Worm (Caenorhabditis elegans) whole organism, L4 larva: ENCODE measurements around the gene aps-2.
A peak's percentile ranks its signal among the peaks of the same experiment; 100 is the strongest.

Source experiments
- F10B5.3 ChIP-seq: sonication (generic microtip); optimal IDR thresholded peaks from 2 replicates; lab custom pipeline; 2016; ENCODE audit warnings: mild to moderate bottlenecking, missing genetic modification characterization, missing compliant biosample characterization
- F26F4.8 ChIP-seq: fragments of 200-800 bp; sonication (Bioruptor generic); conservative IDR thresholded peaks from 2 replicates; pipeline ENCODE4 v1.3.6; 2022; ENCODE audit warnings: missing genetic modification characterization, missing compliant biosample characterization
- R02D3.7 ChIP-seq: fragments of 150-350 bp; sonication (generic microtip); optimal IDR thresholded peaks from 3 replicates; lab custom pipeline; 2014; ENCODE audit warnings: missing biosample characterization, missing genetic modification characterization
- Y48G9A.11 ChIP-seq: fragments of 200-800 bp; sonication (Bioruptor generic); IDR thresholded peaks from 2 replicates; pipeline ENCODE4 v1.3.6; 2022; ENCODE audit warnings: missing genetic modification reagents, missing genetic modification characterization, missing compliant biosample characterization
- ZK337.2 ChIP-seq: fragments of 200-800 bp; sonication (Bioruptor generic); IDR thresholded peaks from 2 replicates; pipeline ENCODE4 v1.3.6; 2022; ENCODE audit warnings: missing genetic modification reagents, missing genetic modification characterization, missing compliant biosample characterization
- aha-1 ChIP-seq: fragments of 150-350 bp; peaks from one replicate; lab custom pipeline; 2014; ENCODE audit warnings: missing biosample characterization, missing genetic modification characterization
- ceh-20 ChIP-seq: fragments of 200-800 bp; sonication (Bioruptor generic); IDR thresholded peaks from 2 replicates; pipeline ENCODE4 v1.3.6; 2022; ENCODE audit warnings: missing genetic modification reagents, missing genetic modification characterization, missing compliant biosample characterization
- ceh-28 ChIP-seq: fragments of 150-350 bp; optimal IDR thresholded peaks from 2 replicates; lab custom pipeline; 2014; ENCODE audit warnings: missing biosample characterization, missing genetic modification reagents, missing genetic modification characterization
- ceh-44 ChIP-seq: fragments of 200-800 bp; sonication (Bioruptor generic); IDR thresholded peaks from 2 replicates; pipeline ENCODE4 v1.3.6; 2022; ENCODE audit warnings: missing genetic modification reagents, missing genetic modification characterization, missing compliant biosample characterization
- ceh-82 ChIP-seq: sonication (generic microtip); optimal IDR thresholded peaks from 2 replicates; lab custom pipeline; 2017; ENCODE audit warnings: missing biosample characterization, missing genetic modification characterization
- ces-1 ChIP-seq: fragments of 150-350 bp; sonication (generic microtip); optimal IDR thresholded peaks from 4 replicates; lab custom pipeline; 2014; ENCODE audit warnings: missing biosample characterization, missing genetic modification reagents, missing genetic modification characterization
- cey-2 ChIP-seq: sonication (generic microtip); optimal IDR thresholded peaks from 3 replicates; lab custom pipeline; 2017; ENCODE audit warnings: missing genetic modification characterization, mild to moderate bottlenecking, missing compliant biosample characterization, antibody characterized with exemption, borderline replicate concordance; ENCODE audit not compliant: insufficient read depth
- daf-16 ChIP-seq, 3 experiments: sonication (generic microtip); optimal IDR thresholded peaks; 2 replicates each; lab custom pipeline; 2016 to 2017; ENCODE audit warnings: missing genetic modification characterization in 3 of 3, missing genetic modification reagents in 3 of 3, mild to moderate bottlenecking in 2 of 3, missing compliant biosample characterization in 2 of 3, missing biosample characterization in 1 of 3, moderate library complexity in 1 of 3
- daf-8 ChIP-seq: fragments of 200-800 bp; sonication (Bioruptor generic); IDR thresholded peaks from 2 replicates; pipeline ENCODE4 v1.3.6; 2022; ENCODE audit warnings: missing genetic modification characterization, missing compliant biosample characterization
- dmd-8 ChIP-seq: fragments of 200-800 bp; sonication (Bioruptor generic); IDR thresholded peaks from 2 replicates; pipeline ENCODE4 v1.3.6; 2022; ENCODE audit warnings: missing genetic modification characterization, missing compliant biosample characterization
- dmd-9 ChIP-seq: fragments of 200-800 bp; sonication (Bioruptor generic); IDR thresholded peaks from 2 replicates; pipeline ENCODE4 v1.3.6; 2022; ENCODE audit warnings: missing genetic modification reagents, missing genetic modification characterization, missing compliant biosample characterization
- dpl-1 ChIP-seq: fragments of 150-350 bp; optimal IDR thresholded peaks from 2 replicates; lab custom pipeline; 2014; ENCODE audit warnings: missing biosample characterization, missing genetic modification reagents, missing genetic modification characterization
- fkh-10 ChIP-seq: fragments of 150-350 bp; optimal IDR thresholded peaks from 2 replicates; lab custom pipeline; 2014; ENCODE audit warnings: missing biosample characterization, missing genetic modification reagents, missing genetic modification characterization
- fos-1 ChIP-seq: fragments of 150-350 bp; optimal IDR thresholded peaks from 2 replicates; lab custom pipeline; 2014; ENCODE audit warnings: missing biosample characterization, missing genetic modification characterization
- gei-8 ChIP-seq: fragments of 200-800 bp; sonication (Bioruptor generic); optimal IDR thresholded peaks from 2 replicates; lab custom pipeline; 2018; ENCODE audit warnings: mild to moderate bottlenecking, missing genetic modification characterization, missing compliant biosample characterization
- lim-7 ChIP-seq: fragments of 200-800 bp; sonication (Bioruptor generic); IDR thresholded peaks from 2 replicates; pipeline ENCODE4 v1.3.6; 2022; ENCODE audit warnings: missing genetic modification characterization, missing compliant biosample characterization
- lin-1 ChIP-seq: fragments of 200-800 bp; sonication (Bioruptor generic); IDR thresholded peaks from 2 replicates; pipeline ENCODE4 v1.3.6; 2022; ENCODE audit warnings: missing genetic modification reagents, missing genetic modification characterization, missing compliant biosample characterization
- lin-13 ChIP-seq: fragments of 150-350 bp; optimal IDR thresholded peaks from 2 replicates; lab custom pipeline; 2014; ENCODE audit warnings: missing biosample characterization, missing genetic modification reagents, missing genetic modification characterization
- lin-29 ChIP-seq: fragments of 200-800 bp; sonication (Bioruptor generic); IDR thresholded peaks from 2 replicates; pipeline ENCODE4 v1.3.6; 2022; ENCODE audit warnings: missing genetic modification reagents, missing genetic modification characterization, missing compliant biosample characterization
- lir-3 ChIP-seq: sonication (generic microtip); optimal IDR thresholded peaks from 2 replicates; lab custom pipeline; 2016; ENCODE audit warnings: mild to moderate bottlenecking, missing genetic modification characterization, missing compliant biosample characterization
- lsy-2 ChIP-seq, 2 experiments: fragments of 150-350 bp in 1 of 2; sonication (generic microtip) in 1 of 2; optimal IDR thresholded peaks; 2 replicates each; lab custom pipeline; 2014 to 2017; ENCODE audit warnings: missing biosample characterization in 2 of 2, missing genetic modification characterization in 2 of 2
- mdt-29 ChIP-seq: fragments of 200-800 bp; sonication (Bioruptor generic); IDR thresholded peaks from 2 replicates; pipeline ENCODE4 v1.3.6; 2022; ENCODE audit warnings: missing genetic modification reagents, missing genetic modification characterization, missing compliant biosample characterization
- mep-1 ChIP-seq: fragments of 150-350 bp; sonication (generic microtip); optimal IDR thresholded peaks from 3 replicates; lab custom pipeline; 2014; ENCODE audit warnings: missing biosample characterization, missing genetic modification characterization
- mes-2 ChIP-seq: sonication (generic microtip); optimal IDR thresholded peaks from 2 replicates; lab custom pipeline; 2016; ENCODE audit warnings: missing genotype, mild to moderate bottlenecking, missing genetic modification characterization, missing compliant biosample characterization; ENCODE audit not compliant: poor library complexity, severe bottlenecking
- mxl-3 ChIP-seq: fragments of 200-800 bp; sonication (Bioruptor generic); optimal IDR thresholded peaks from 2 replicates; lab custom pipeline; 2018; ENCODE audit warnings: mild to moderate bottlenecking, missing genetic modification characterization, missing compliant biosample characterization
- nhr-10 ChIP-seq: fragments of 150-350 bp; optimal IDR thresholded peaks from 2 replicates; lab custom pipeline; 2014; ENCODE audit warnings: missing biosample characterization, missing genetic modification characterization
- nhr-111 ChIP-seq: fragments of 200-800 bp; sonication (Bioruptor generic); optimal IDR thresholded peaks from 2 replicates; lab custom pipeline; 2018; ENCODE audit warnings: mild to moderate bottlenecking, missing genetic modification characterization, missing compliant biosample characterization
- nhr-28 ChIP-seq: fragments of 150-350 bp; optimal IDR thresholded peaks from 2 replicates; lab custom pipeline; 2014; ENCODE audit warnings: missing biosample characterization, missing genetic modification characterization
- nhr-48 ChIP-seq: sonication (generic microtip); optimal IDR thresholded peaks from 2 replicates; lab custom pipeline; 2016; ENCODE audit warnings: mild to moderate bottlenecking, missing genetic modification characterization, missing compliant biosample characterization
- nhr-6 ChIP-seq: fragments of 150-350 bp; optimal IDR thresholded peaks from 2 replicates; lab custom pipeline; 2014; ENCODE audit warnings: missing biosample characterization, missing genetic modification characterization
- nhr-76 ChIP-seq: fragments of 150-350 bp; optimal IDR thresholded peaks from 2 replicates; lab custom pipeline; 2014; ENCODE audit warnings: missing biosample characterization, missing genetic modification characterization
- pha-4 ChIP-seq, 2 experiments: fragments of 150-350 bp in 1 of 2; fragments of 200-800 bp in 1 of 2; sonication (Bioruptor generic) in 1 of 2; IDR thresholded peaks in 1 of 2; optimal IDR thresholded peaks in 1 of 2; 2 replicates each; pipeline versions ENCODE4 v1.3.6 to Lab custom; 2014 to 2022; ENCODE audit warnings: missing genetic modification characterization in 2 of 2, missing genetic modification reagents in 2 of 2, missing biosample characterization in 1 of 2, missing compliant biosample characterization in 1 of 2
- php-3 ChIP-seq: fragments of 200-800 bp; sonication (Bioruptor generic); IDR thresholded peaks from 2 replicates; pipeline ENCODE4 v1.3.6; 2022; ENCODE audit warnings: missing genetic modification reagents, missing genetic modification characterization, missing compliant biosample characterization
- rbr-2 ChIP-seq: sonication (generic microtip); optimal IDR thresholded peaks from 2 replicates; lab custom pipeline; 2016; ENCODE audit warnings: missing genotype, missing genetic modification characterization, missing compliant biosample characterization
- saeg-2 ChIP-seq: fragments of 200-800 bp; sonication (Bioruptor generic); IDR thresholded peaks from 2 replicates; pipeline ENCODE4 v1.3.6; 2022; ENCODE audit warnings: missing genetic modification reagents, missing genetic modification characterization, missing compliant biosample characterization
- skn-1 ChIP-seq: fragments of 150-350 bp; optimal IDR thresholded peaks from 2 replicates; lab custom pipeline; 2014; ENCODE audit warnings: missing biosample characterization, missing genetic modification characterization
- snpc-1.2 ChIP-seq: fragments of 200-800 bp; sonication (Bioruptor generic); IDR thresholded peaks from 2 replicates; pipeline ENCODE4 v1.3.6; 2022; ENCODE audit warnings: missing genetic modification reagents, missing genetic modification characterization, missing compliant biosample characterization
- tag-97 ChIP-seq: fragments of 200-800 bp; sonication (Bioruptor generic); IDR thresholded peaks from 2 replicates; pipeline ENCODE4 v1.3.6; 2022; ENCODE audit warnings: missing genetic modification characterization, missing compliant biosample characterization
- vab-7 ChIP-seq: fragments of 200-800 bp; sonication (Bioruptor generic); IDR thresholded peaks from 2 replicates; pipeline ENCODE4 v1.3.6; 2022; ENCODE audit warnings: missing genetic modification reagents, missing genetic modification characterization, missing compliant biosample characterization
- zfp-3 ChIP-seq: fragments of 200-800 bp; sonication (Bioruptor generic); conservative IDR thresholded peaks from 2 replicates; pipeline ENCODE4 v1.3.6; 2022; ENCODE audit warnings: missing genetic modification reagents, missing genetic modification characterization, missing compliant biosample characterization
- zip-11 ChIP-seq: fragments of 200-800 bp; sonication (Bioruptor generic); IDR thresholded peaks from 2 replicates; pipeline ENCODE4 v1.3.6; 2022; ENCODE audit warnings: missing genetic modification characterization, missing compliant biosample characterization
- zip-2 ChIP-seq: fragments of 150-350 bp; optimal IDR thresholded peaks from 2 replicates; lab custom pipeline; 2014; ENCODE audit warnings: missing biosample characterization, missing genetic modification characterization

aps-2 gene

ce11 chrX:4408466-4408865 is 49.6 kb upstream of the aps-2 start:
- 0 out of 2 replicates have a peak, but pooled peaks have one; percentile 17 for TF ChIP-seq ceh-20
- no peak for TF ChIP-seq nhr-48 (tag; lab: Kevin White, UChicago)
- TF ChIP-seq aha-1 (tag; lab: Kevin White, UChicago): peak; percentile 70

- TF ChIP-seq nhr-111 (GFP tag; lab: Kevin White, UChicago) (no peak), zip-2 (no peak), ZK337.2 (GFP tag; lab: Robert Waterston, UW) (0 out of 2 replicates have a peak, but pooled peaks have one; percentile 20), ceh-28 (tag; lab: Kevin White, UChicago) (no peak), dmd-9 (GFP tag; lab: Robert Waterston, UW) (no peak), lin-13 (no peak), zfp-3 (peak; percentile 49; the same call in 1 of the 2 replicates), Y48G9A.11 (GFP tag; lab: Robert Waterston, UW) (no peak), skn-1 (no peak), gei-8 (GFP tag; lab: Kevin White, UChicago) (no peak), mxl-3 (GFP tag; lab: Kevin White, UChicago) (no peak), lin-29 (GFP tag; lab: Robert Waterston, UW) (no peak), cey-2 (tag; lab: Kevin White, UChicago) (no peak), R02D3.7 (no peak), lir-3 (tag; lab: Kevin White, UChicago) (no peak), fos-1 (no peak), ceh-44 (no peak), daf-16 (GFP tag; optimal IDR thresholded peaks at IDR 0.05; lab: Kevin White, UChicago) (peak in 1 of 2 experiments; percentile 4), daf-16 (tag; optimal IDR thresholded peaks at IDR 0.05; lab: Kevin White, UChicago) (no peak), daf-8 (GFP tag; lab: Robert Waterston, UW) (no peak), lin-1 (GFP tag; lab: Robert Waterston, UW) (peak; percentile 11; the same call in 1 of the 2 replicates), dpl-1 (GFP tag; lab: Kevin White, UChicago) (no peak), mes-2 (tag; lab: Kevin White, UChicago) (peak; percentile 35), php-3 (no peak), ces-1 (GFP tag; lab: Kevin White, UChicago) (no peak), aha-1 (tag; lab: Kevin White, UChicago) (no peak), F10B5.3 (no peak), zip-11 (GFP tag; lab: Robert Waterston, UW) (no peak), fkh-10 (no peak), lsy-2 (tag; optimal IDR thresholded peaks at IDR 0.05; lab: Kevin White, UChicago) (no peak), rbr-2 (tag; lab: Kevin White, UChicago) (no peak), nhr-10 (tag; lab: Kevin White, UChicago) (no peak), dmd-8 (GFP tag; lab: Robert Waterston, UW) (no peak), F26F4.8 (0 out of 2 replicates have a peak, but pooled peaks have one; percentile 43), mdt-29 (GFP tag; lab: Robert Waterston, UW) (no peak), tag-97 (GFP tag; lab: Robert Waterston, UW) (no peak), ceh-82 (tag; lab: Kevin White, UChicago) (no peak), nhr-6 (tag; lab: Kevin White, UChicago) (no peak), mep-1 (tag; lab: Kevin White, UChicago) (no peak), pha-4 (GFP tag; IDR thresholded peaks at IDR 0.05; lab: Robert Waterston, UW) (peak; percentile 58; the same call in 1 of the 2 replicates), pha-4 (tag; optimal IDR thresholded peaks at IDR 0.05; lab: Kevin White, UChicago) (no peak), saeg-2 (GFP tag; lab: Robert Waterston, UW) (no peak), lim-7 (peak; percentile 76), snpc-1.2 (GFP tag; lab: Robert Waterston, UW) (peak; percentile 10; the same call in 1 of the 2 replicates), vab-7 (GFP tag; lab: Robert Waterston, UW) (peak; percentile 55; the same call in 1 of the 2 replicates), ceh-20 (no peak), nhr-76 (tag; lab: Kevin White, UChicago) (no peak), nhr-28 (tag; lab: Kevin White, UChicago) (no peak)
Measured at ce11 chrX:4409591-4410279, 48.3 kb upstream of the aps-2 start.
